Worm (Caenorhabditis elegans) whole organism, young adult: ENCODE data around the gene viro-2.

Experiments used
- B0336.3 ChIP-seq: fragments of 200-800 bp; sonication (Bioruptor generic); IDR thresholded peaks from 2 replicates; pipeline ENCODE4 v1.3.6; 2022; ENCODE audit warnings: missing genetic modification characterization, missing compliant biosample characterization
- C06A6.2 ChIP-seq: fragments of 200-800 bp; sonication (Bioruptor generic); conservative IDR thresholded peaks from 2 replicates; pipeline ENCODE4 v1.3.6; 2022; ENCODE audit warnings: missing genetic modification characterization, missing compliant biosample characterization
- C17E4.6 ChIP-seq: fragments of 200-800 bp; sonication (Bioruptor generic); IDR thresholded peaks from 2 replicates; pipeline ENCODE4 v1.3.6; 2022; ENCODE audit warnings: missing genetic modification reagents, missing genetic modification characterization, missing compliant biosample characterization
- F22D6.2 ChIP-seq: sonication (generic microtip); optimal IDR thresholded peaks from 2 replicates; lab custom pipeline; 2016; ENCODE audit warnings: mild to moderate bottlenecking, missing genetic modification characterization, missing compliant biosample characterization
- F33H1.4 ChIP-seq: fragments of 200-800 bp; sonication (Bioruptor generic); IDR thresholded peaks from 2 replicates; pipeline ENCODE4 v1.3.6; 2022; ENCODE audit warnings: missing genetic modification reagents, missing genetic modification characterization, missing compliant biosample characterization
- F39B2.1 ChIP-seq: fragments of 200-800 bp; sonication (Bioruptor generic); IDR thresholded peaks from 2 replicates; pipeline ENCODE4 v1.3.6; 2022; ENCODE audit warnings: missing genetic modification reagents, missing genetic modification characterization, missing compliant biosample characterization
- Y53F4B.3 ChIP-seq: fragments of 200-800 bp; sonication (Bioruptor generic); IDR thresholded peaks from 2 replicates; pipeline ENCODE4 v1.3.6; 2022; ENCODE audit warnings: missing genetic modification reagents, missing genetic modification characterization, missing compliant biosample characterization
- Y95B8A.8 ChIP-seq: fragments of 200-800 bp; sonication (Bioruptor generic); IDR thresholded peaks from 2 replicates; pipeline ENCODE4 v1.3.6; 2022; ENCODE audit warnings: missing genetic modification reagents, missing genetic modification characterization, missing compliant biosample characterization
- ama-1 ChIP-seq, 3 experiments: fragments of 150-350 bp in 1 of 3; sonication (generic microtip) in 2 of 3; optimal IDR thresholded peaks; 2 replicates each; lab custom pipeline; 2014 to 2018; ENCODE audit warnings: missing biosample characterization in 2 of 3, missing genetic modification characterization in 2 of 3, missing genetic modification reagents in 2 of 3
- aptf-2 ChIP-seq: fragments of 200-800 bp; sonication (Bioruptor generic); conservative IDR thresholded peaks from 2 replicates; pipeline ENCODE4 v1.3.6; 2022; ENCODE audit warnings: missing genetic modification reagents, missing genetic modification characterization, missing compliant biosample characterization
- attf-3 ChIP-seq: fragments of 200-800 bp; sonication (Bioruptor generic); conservative IDR thresholded peaks from 2 replicates; pipeline ENCODE4 v1.3.6; 2022; ENCODE audit warnings: missing genetic modification reagents, missing genetic modification characterization, missing compliant biosample characterization
- attf-5 ChIP-seq: fragments of 200-800 bp; sonication (Bioruptor generic); optimal IDR thresholded peaks from 2 replicates; lab custom pipeline; 2018; ENCODE audit warnings: mild to moderate bottlenecking, missing genetic modification characterization, missing compliant biosample characterization
- attf-6 ChIP-seq: fragments of 200-800 bp; sonication (Bioruptor generic); IDR thresholded peaks from 2 replicates; pipeline ENCODE4 v1.3.6; 2022; ENCODE audit warnings: missing genetic modification reagents, missing genetic modification characterization, missing compliant biosample characterization
- bed-1 ChIP-seq: fragments of 200-800 bp; sonication (Bioruptor generic); IDR thresholded peaks from 2 replicates; pipeline ENCODE4 v1.3.6; 2022; ENCODE audit warnings: missing genetic modification reagents, missing genetic modification characterization, missing compliant biosample characterization
- cebp-2 ChIP-seq: fragments of 200-800 bp; sonication (Bioruptor generic); IDR thresholded peaks from 2 replicates; pipeline ENCODE4 v1.3.6; 2022; ENCODE audit warnings: missing genetic modification characterization, missing compliant biosample characterization
- ceh-58 ChIP-seq: fragments of 200-800 bp; sonication (Bioruptor generic); IDR thresholded peaks from 2 replicates; pipeline ENCODE4 v1.3.6; 2022; ENCODE audit warnings: missing genetic modification characterization, missing compliant biosample characterization
- dpl-1 ChIP-seq: fragments of 150-350 bp; optimal IDR thresholded peaks from 2 replicates; lab custom pipeline; 2014; ENCODE audit warnings: missing biosample characterization, missing genetic modification reagents, missing genetic modification characterization
- efl-1 ChIP-seq: fragments of 150-350 bp; optimal IDR thresholded peaks from 2 replicates; lab custom pipeline; 2014; ENCODE audit warnings: missing biosample characterization, missing genetic modification reagents, missing genetic modification characterization
- ekl-4 ChIP-seq: fragments of 200-800 bp; sonication (Bioruptor generic); IDR thresholded peaks from 2 replicates; pipeline ENCODE4 v1.3.6; 2022; ENCODE audit warnings: missing genetic modification reagents, missing genetic modification characterization, missing compliant biosample characterization
- fkh-3 ChIP-seq: sonication (generic microtip); optimal IDR thresholded peaks from 2 replicates; lab custom pipeline; 2016; ENCODE audit warnings: mild to moderate bottlenecking, missing genetic modification characterization, missing compliant biosample characterization
- hmg-1.2 ChIP-seq: fragments of 200-800 bp; sonication (Bioruptor generic); IDR thresholded peaks from 2 replicates; pipeline ENCODE4 v1.3.6; 2022; ENCODE audit warnings: missing genetic modification reagents, missing genetic modification characterization, missing compliant biosample characterization
- hrde-1 ChIP-seq: sonication (generic microtip); optimal IDR thresholded peaks from 2 replicates; lab custom pipeline; 2016; ENCODE audit warnings: missing genetic modification characterization, mild to moderate bottlenecking, missing compliant biosample characterization, moderate library complexity, missing genotype, missing genetic modification reagents, borderline replicate concordance
- hsf-1 ChIP-seq: fragments of 200-800 bp; sonication (Bioruptor generic); IDR thresholded peaks from 2 replicates; pipeline ENCODE4 v1.3.6; 2022; ENCODE audit warnings: missing genetic modification reagents, missing genetic modification characterization, missing compliant biosample characterization
- let-607 ChIP-seq, 2 experiments: fragments of 200-800 bp in 1 of 2; sonication (Bioruptor generic) in 1 of 2; sonication (generic microtip) in 1 of 2; optimal IDR thresholded peaks; 2 replicates each; lab custom pipeline; 2016 to 2018; ENCODE audit warnings: mild to moderate bottlenecking in 2 of 2, missing compliant biosample characterization in 2 of 2, missing genetic modification characterization in 2 of 2, moderate library complexity in 2 of 2, missing genotype in 1 of 2
- lin-40 ChIP-seq: sonication (generic microtip); optimal IDR thresholded peaks from 2 replicates; lab custom pipeline; 2016; ENCODE audit warnings: missing genetic modification characterization, mild to moderate bottlenecking, missing compliant biosample characterization, missing genotype, missing genetic modification reagents
- lin-54 ChIP-seq: fragments of 200-800 bp; sonication (Bioruptor generic); optimal IDR thresholded peaks from 2 replicates; lab custom pipeline; 2018; ENCODE audit warnings: mild to moderate bottlenecking, missing genetic modification characterization, missing compliant biosample characterization
- lsl-1 ChIP-seq: fragments of 200-800 bp; sonication (Bioruptor generic); optimal IDR thresholded peaks from 2 replicates; lab custom pipeline; 2018; ENCODE audit warnings: mild to moderate bottlenecking, missing genetic modification characterization, moderate library complexity, missing compliant biosample characterization
- madf-6 ChIP-seq: fragments of 200-800 bp; sonication (Bioruptor generic); IDR thresholded peaks from 2 replicates; pipeline ENCODE4 v1.3.6; 2022; ENCODE audit warnings: missing genetic modification reagents, missing genetic modification characterization, missing compliant biosample characterization
- mcd-1 ChIP-seq: fragments of 200-800 bp; sonication (Bioruptor generic); IDR thresholded peaks from 2 replicates; pipeline ENCODE4 v1.3.6; 2022; ENCODE audit warnings: missing genetic modification reagents, missing genetic modification characterization, missing compliant biosample characterization
- mel-28 ChIP-seq: sonication (generic microtip); optimal IDR thresholded peaks from 2 replicates; lab custom pipeline; 2016; ENCODE audit warnings: borderline replicate concordance, mild to moderate bottlenecking, missing genetic modification characterization, missing compliant biosample characterization
- mes-4 ChIP-seq: sonication (generic microtip); optimal IDR thresholded peaks from 2 replicates; lab custom pipeline; 2016; ENCODE audit warnings: missing genotype, missing genetic modification characterization, missing compliant biosample characterization
- nfyb-1 ChIP-seq: fragments of 200-800 bp; sonication (Bioruptor generic); IDR thresholded peaks from 2 replicates; pipeline ENCODE4 v1.3.6; 2022; ENCODE audit warnings: missing genetic modification reagents, missing genetic modification characterization, missing compliant biosample characterization
- nhr-179 ChIP-seq: sonication (generic microtip); optimal IDR thresholded peaks from 2 replicates; lab custom pipeline; 2016; ENCODE audit warnings: mild to moderate bottlenecking, missing genetic modification characterization, missing compliant biosample characterization
- nhr-27 ChIP-seq: fragments of 200-800 bp; sonication (Bioruptor generic); optimal IDR thresholded peaks from 2 replicates; lab custom pipeline; 2018; ENCODE audit warnings: mild to moderate bottlenecking, missing genetic modification characterization, moderate library complexity, missing compliant biosample characterization
- nhr-80 ChIP-seq: sonication (generic microtip); optimal IDR thresholded peaks from 2 replicates; lab custom pipeline; 2016; ENCODE audit warnings: missing genetic modification characterization, missing compliant biosample characterization
- pha-4 ChIP-seq: fragments of 150-350 bp; sonication (generic microtip); optimal IDR thresholded peaks from 2 replicates; lab custom pipeline; 2014; ENCODE audit warnings: missing biosample characterization, missing genetic modification reagents, missing genetic modification characterization
- rcor-1 ChIP-seq: fragments of 200-800 bp; sonication (Bioruptor generic); IDR thresholded peaks from 2 replicates; pipeline ENCODE4 v1.3.6; 2022; ENCODE audit warnings: missing genetic modification reagents, missing genetic modification characterization, missing compliant biosample characterization
- repo-1 ChIP-seq: sonication (generic microtip); optimal IDR thresholded peaks from 2 replicates; lab custom pipeline; 2017; ENCODE audit warnings: mild to moderate bottlenecking, missing genetic modification characterization, missing compliant biosample characterization
- sea-2 ChIP-seq: fragments of 200-800 bp; sonication (Bioruptor generic); IDR thresholded peaks from 2 replicates; pipeline ENCODE4 v1.3.6; 2022; ENCODE audit warnings: missing genetic modification characterization, missing compliant biosample characterization
- snpc-1.1 ChIP-seq: sonication (generic microtip); optimal IDR thresholded peaks from 2 replicates; lab custom pipeline; 2017; ENCODE audit warnings: missing genetic modification characterization, mild to moderate bottlenecking, missing compliant biosample characterization, antibody characterized with exemption, moderate library complexity, missing genotype, missing genetic modification reagents; ENCODE audit not compliant: insufficient read depth
- sptf-2 ChIP-seq: fragments of 200-800 bp; sonication (Bioruptor generic); optimal IDR thresholded peaks from 2 replicates; lab custom pipeline; 2018; ENCODE audit warnings: mild to moderate bottlenecking, missing genetic modification characterization, missing compliant biosample characterization
- tbp1 ChIP-seq: fragments of 200-800 bp; sonication (Bioruptor generic); optimal IDR thresholded peaks from 2 replicates; lab custom pipeline; 2018; ENCODE audit warnings: mild to moderate bottlenecking, missing genetic modification characterization, missing compliant biosample characterization
- unc-130 ChIP-seq: sonication (generic microtip); optimal IDR thresholded peaks from 2 replicates; lab custom pipeline; 2016; ENCODE audit warnings: missing genetic modification reagents, missing genetic modification characterization, missing compliant biosample characterization
- unc-62 ChIP-seq: fragments of 150-350 bp; optimal IDR thresholded peaks from 2 replicates; lab custom pipeline; 2014; ENCODE audit warnings: missing biosample characterization, missing genetic modification reagents, missing genetic modification characterization
- xnd-1 ChIP-seq: sonication (generic microtip); optimal IDR thresholded peaks from 2 replicates; lab custom pipeline; 2016; ENCODE audit warnings: missing genotype, missing genetic modification reagents, missing genetic modification characterization, missing compliant biosample characterization
- ztf-18 ChIP-seq: sonication (generic microtip); optimal IDR thresholded peaks from 2 replicates; lab custom pipeline; 2016; ENCODE audit warnings: missing genotype, mild to moderate bottlenecking, missing genetic modification characterization, missing compliant biosample characterization
- ztf-22 ChIP-seq: fragments of 200-800 bp; sonication (Bioruptor generic); optimal IDR thresholded peaks from 2 replicates; lab custom pipeline; 2018; ENCODE audit warnings: mild to moderate bottlenecking, missing genetic modification characterization, moderate library complexity, missing compliant biosample characterization
- ztf-26 ChIP-seq: sonication (generic microtip); optimal IDR thresholded peaks from 2 replicates; lab custom pipeline; 2017; ENCODE audit warnings: missing genetic modification characterization, missing compliant biosample characterization
- ztf-28 ChIP-seq: fragments of 200-800 bp; sonication (Bioruptor generic); IDR thresholded peaks from 2 replicates; pipeline ENCODE4 v1.3.6; 2022; ENCODE audit warnings: missing genetic modification reagents, missing genetic modification characterization, missing compliant biosample characterization

Gene viro-2

ce11 chrIII:7103940-7104440 lies 24.7 kb upstream of the viro-2 start, which contains the start of gene cpg-2:
TSS of gene cpg-2 (minus strand) at chrIII:7103990.
- peak; percentile 95 for TF ChIP-seq dpl-1
- peak; percentile 86 for TF ChIP-seq hsf-1 (GFP tag; lab: Robert Waterston, UW)
- peak; percentile 81 for TF ChIP-seq mcd-1 (GFP tag; lab: Robert Waterston, UW)
- TF ChIP-seq Y95B8A.8 (GFP tag; lab: Robert Waterston, UW): peak; percentile 84
- TF ChIP-seq ceh-58 (GFP tag; lab: Robert Waterston, UW): no peak
- peak; percentile 73; the same call in 1 of the 2 replicates for TF ChIP-seq attf-6 (GFP tag; lab: Robert Waterston, UW)
- TF ChIP-seq nhr-27 (tag; lab: Kevin White, UChicago): no peak
- no peak for TF ChIP-seq ama-1 (optimal IDR thresholded peaks at IDR 0.05; lab: Kevin White, UChicago)
- peak in 1 of 2 experiments; percentile 7 for TF ChIP-seq ama-1 (GFP tag; optimal IDR thresholded peaks at IDR 0.05; lab: Kevin White, UChicago)
- no peak for TF ChIP-seq C06A6.2 (GFP tag; lab: Robert Waterston, UW)
- TF ChIP-seq unc-130 (GFP tag; lab: Kevin White, UChicago): peak; percentile 94
- peak; percentile 21 for TF ChIP-seq ztf-18 (tag; lab: Kevin White, UChicago)
- TF ChIP-seq attf-5 (GFP tag; lab: Kevin White, UChicago): no peak
- TF ChIP-seq rcor-1: peak; percentile 91
- peak; percentile 97 for TF ChIP-seq xnd-1 (tag; lab: Kevin White, UChicago)
- peak; percentile 78; the same call in 1 of the 2 replicates for TF ChIP-seq C17E4.6 (GFP tag; lab: Robert Waterston, UW)
- peak; percentile 50 for TF ChIP-seq hrde-1 (tag; lab: Kevin White, UChicago)
- TF ChIP-seq lin-40 (tag; lab: Kevin White, UChicago): no peak
- TF ChIP-seq F22D6.2: no peak
- TF ChIP-seq fkh-3: no peak
- no peak for TF ChIP-seq nhr-80 (tag; lab: Kevin White, UChicago)
- 0 out of 2 replicates have a peak, but pooled peaks have one; percentile 20 for TF ChIP-seq ztf-28 (GFP tag; lab: Robert Waterston, UW)
- no peak for TF ChIP-seq ztf-22 (GFP tag; lab: Kevin White, UChicago)
- peak; percentile 88 for TF ChIP-seq lsl-1 (GFP tag; lab: Kevin White, UChicago)
- peak; percentile 82 for TF ChIP-seq snpc-1.1 (tag; lab: Kevin White, UChicago)
- no peak for TF ChIP-seq nhr-179
- no peak for TF ChIP-seq Y53F4B.3
- no peak for TF ChIP-seq sptf-2
- TF ChIP-seq aptf-2 (GFP tag; lab: Robert Waterston, UW): no peak
- no peak for TF ChIP-seq mel-28 (tag; lab: Kevin White, UChicago)
- no peak for TF ChIP-seq unc-62 (GFP tag; lab: Kevin White, UChicago)
- TF ChIP-seq ekl-4 (GFP tag; lab: Robert Waterston, UW): peak; percentile 81
- peak; percentile 99 for TF ChIP-seq efl-1 (GFP tag; lab: Kevin White, UChicago)
- TF ChIP-seq F39B2.1 (GFP tag; lab: Robert Waterston, UW): no peak
- peak; percentile 66 for TF ChIP-seq hmg-1.2 (GFP tag; lab: Robert Waterston, UW)
- peak; percentile 85 for TF ChIP-seq F33H1.4 (GFP tag; lab: Robert Waterston, UW)
- TF ChIP-seq attf-3 (GFP tag; lab: Robert Waterston, UW): peak; percentile 24; the same call in 1 of the 2 replicates
- peak; percentile 96 for TF ChIP-seq lin-54
- no peak for TF ChIP-seq mes-4 (tag; lab: Kevin White, UChicago)
- TF ChIP-seq sea-2 (GFP tag; lab: Robert Waterston, UW): no peak
- no peak for TF ChIP-seq ztf-26
- peak; percentile 57; the same call in 1 of the 2 replicates for TF ChIP-seq nfyb-1
- no peak for TF ChIP-seq repo-1 (tag; lab: Kevin White, UChicago)
- TF ChIP-seq bed-1 (GFP tag; lab: Robert Waterston, UW): no peak
- no peak for TF ChIP-seq pha-4
- peak; percentile 79 for TF ChIP-seq B0336.3 (GFP tag; lab: Robert Waterston, UW)
- TF ChIP-seq cebp-2: no peak
- peak; percentile 64 for TF ChIP-seq tbp1 (GFP tag; lab: Kevin White, UChicago)
- TF ChIP-seq madf-6 (GFP tag; lab: Robert Waterston, UW): peak; percentile 100
- no peak for TF ChIP-seq let-607 (tag; optimal IDR thresholded peaks at IDR 0.05; lab: Kevin White, UChicago)
